Fruit fly (Drosophila melanogaster) whole organism, embryonic: ENCODE measurements around the gene Oatp33Eb.

Experiments used
- ATbp ChIP-seq: fragments of 200-800 bp; sonication (Bioruptor generic); optimal IDR thresholded peaks from 2 replicates; lab custom pipeline; 2017; ENCODE audit warnings: missing biosample characterization, mild to moderate bottlenecking, missing genetic modification characterization, missing genetic modification reagents
- Atf6 ChIP-seq: fragments of 200-800 bp; sonication (Bioruptor generic); IDR thresholded peaks from 2 replicates; pipeline ENCODE4 v1.3.6; 2022; ENCODE audit warnings: missing biosample characterization, missing genetic modification characterization
- Blimp-1 ChIP-seq: fragments of 200-800 bp; sonication (Bioruptor generic); optimal IDR thresholded peaks from 3 replicates; lab custom pipeline; 2018; ENCODE audit warnings: missing biosample characterization, missing genetic modification characterization, mild to moderate bottlenecking, moderate library complexity, missing genetic modification reagents
- BtbVII ChIP-seq: fragments of 200-800 bp; sonication (Bioruptor generic); optimal IDR thresholded peaks from 3 replicates; lab custom pipeline; 2017; ENCODE audit warnings: missing biosample characterization, mild to moderate bottlenecking, missing genetic modification characterization
- CG12236 ChIP-seq: fragments of 200-800 bp; sonication (Bioruptor generic); optimal IDR thresholded peaks from 2 replicates; lab custom pipeline; 2016; ENCODE audit warnings: missing biosample characterization, missing genetic modification characterization
- CG12299 ChIP-seq: fragments of 200-800 bp; sonication (Bioruptor generic); optimal IDR thresholded peaks from 2 replicates; lab custom pipeline; 2018; ENCODE audit warnings: missing biosample characterization, mild to moderate bottlenecking, missing genetic modification characterization
- CG13624 ChIP-seq: fragments of 200-800 bp; sonication (Bioruptor generic); optimal IDR thresholded peaks from 2 replicates; lab custom pipeline; 2016; ENCODE audit warnings: missing biosample characterization, missing genetic modification characterization
- CG13894 ChIP-seq: fragments of 200-800 bp; sonication (Bioruptor generic); optimal IDR thresholded peaks from 3 replicates; lab custom pipeline; 2018; ENCODE audit warnings: missing biosample characterization, mild to moderate bottlenecking, missing genetic modification characterization, moderate library complexity
- CG15011 ChIP-seq: fragments of 200-800 bp; sonication (Bioruptor generic); optimal IDR thresholded peaks from 3 replicates; lab custom pipeline; 2018; ENCODE audit warnings: missing biosample characterization, mild to moderate bottlenecking, missing genetic modification characterization
- CG15479 ChIP-seq: fragments of 200-800 bp; sonication (Bioruptor generic); optimal IDR thresholded peaks from 3 replicates; lab custom pipeline; 2019; ENCODE audit warnings: missing biosample characterization, mild to moderate bottlenecking, missing genetic modification characterization, moderate library complexity
- CG18476 ChIP-seq: fragments of 200-800 bp; sonication (Bioruptor generic); optimal IDR thresholded peaks from 2 replicates; lab custom pipeline; 2016; ENCODE audit warnings: missing biosample characterization, mild to moderate bottlenecking, missing genetic modification characterization
- CG18764 ChIP-seq: fragments of 200-800 bp; sonication (Bioruptor generic); optimal IDR thresholded peaks from 3 replicates; lab custom pipeline; 2016; ENCODE audit warnings: missing biosample characterization, missing genetic modification characterization
- CG2678 ChIP-seq: fragments of 200-800 bp; sonication (Bioruptor generic); optimal IDR thresholded peaks from 3 replicates; lab custom pipeline; 2019; ENCODE audit warnings: missing biosample characterization, mild to moderate bottlenecking, missing genetic modification characterization, moderate library complexity
- CG4707 ChIP-seq: fragments of 200-800 bp; sonication (Bioruptor generic); optimal IDR thresholded peaks from 2 replicates; lab custom pipeline; 2018; ENCODE audit warnings: missing biosample characterization, mild to moderate bottlenecking, missing genetic modification characterization, moderate library complexity
- CG5953 ChIP-seq: fragments of 200-800 bp; sonication (Bioruptor generic); IDR thresholded peaks from 2 replicates; pipeline ENCODE4 v1.3.6; 2022; ENCODE audit warnings: missing biosample characterization, missing genetic modification characterization
- Dad ChIP-seq: fragments of 200-800 bp; sonication (Bioruptor generic); optimal IDR thresholded peaks from 3 replicates; lab custom pipeline; 2016; ENCODE audit warnings: missing biosample characterization, missing genetic modification characterization
- Drgx ChIP-seq: fragments of 200-800 bp; sonication (Bioruptor generic); IDR thresholded peaks from 2 replicates; pipeline ENCODE4 v1.3.6; 2022; ENCODE audit warnings: missing biosample characterization, missing genetic modification characterization
- H2.0 ChIP-seq: fragments of 200-800 bp; sonication (Bioruptor generic); IDR thresholded peaks from 2 replicates; pipeline ENCODE4 v1.3.6; 2022; ENCODE audit warnings: missing biosample characterization, missing genetic modification characterization
- Max ChIP-seq: fragments of 200-800 bp; sonication (Bioruptor generic); optimal IDR thresholded peaks from 2 replicates; lab custom pipeline; 2016; ENCODE audit warnings: missing biosample characterization, mild to moderate bottlenecking, missing genetic modification characterization
- Optix ChIP-seq: fragments of 200-800 bp; sonication (Bioruptor generic); IDR thresholded peaks from 3 replicates; pipeline ENCODE4 v1.3.6; 2022; ENCODE audit warnings: missing biosample characterization, missing genetic modification characterization
- Six4 ChIP-seq: fragments of 200-800 bp; sonication (Bioruptor generic); optimal IDR thresholded peaks from 2 replicates; lab custom pipeline; 2016; ENCODE audit warnings: missing biosample characterization, missing genetic modification characterization
- cad ChIP-seq: fragments of >200 bp; optimal IDR thresholded peaks from 2 replicates; lab custom pipeline; 2017; ENCODE audit warnings: missing biosample characterization, missing genetic modification characterization
- cato ChIP-seq: fragments of 200-800 bp; sonication (Bioruptor generic); optimal IDR thresholded peaks from 2 replicates; lab custom pipeline; 2016; ENCODE audit warnings: missing biosample characterization, missing genetic modification characterization, borderline replicate concordance
- corto ChIP-seq: fragments of 200-800 bp; sonication (Bioruptor generic); optimal IDR thresholded peaks from 2 replicates; lab custom pipeline; 2016; ENCODE audit warnings: missing biosample characterization, mild to moderate bottlenecking, missing genetic modification characterization, moderate library complexity
- cwo ChIP-seq: fragments of 200-800 bp; sonication (Bioruptor generic); optimal IDR thresholded peaks from 3 replicates; lab custom pipeline; 2017; ENCODE audit warnings: missing biosample characterization, missing genetic modification characterization, mild to moderate bottlenecking, moderate library complexity, missing genetic modification reagents
- dan ChIP-seq: fragments of 200-800 bp; sonication (Bioruptor generic); IDR thresholded peaks from 2 replicates; pipeline ENCODE4 v1.3.6; 2022; ENCODE audit warnings: missing biosample characterization, missing genetic modification characterization
- exex ChIP-seq: fragments of 200-800 bp; sonication (Bioruptor generic); optimal IDR thresholded peaks from 4 replicates; lab custom pipeline; 2018; ENCODE audit warnings: missing biosample characterization, mild to moderate bottlenecking, missing genetic modification characterization, moderate library complexity
- fd3F ChIP-seq: fragments of 200-800 bp; sonication (Bioruptor generic); optimal IDR thresholded peaks from 2 replicates; lab custom pipeline; 2018; ENCODE audit warnings: missing biosample characterization, mild to moderate bottlenecking, missing genetic modification characterization, moderate library complexity
- grn ChIP-seq: fragments of 200-800 bp; sonication (Bioruptor generic); optimal IDR thresholded peaks from 3 replicates; lab custom pipeline; 2017; ENCODE audit warnings: missing biosample characterization, missing genetic modification characterization
- kah ChIP-seq: fragments of 200-800 bp; sonication (Bioruptor generic); optimal IDR thresholded peaks from 2 replicates; lab custom pipeline; 2018; ENCODE audit warnings: missing biosample characterization, mild to moderate bottlenecking, missing genetic modification characterization
- ken ChIP-seq: fragments of 200-800 bp; sonication (Bioruptor generic); IDR thresholded peaks from 3 replicates; pipeline ENCODE4 v1.3.6; 2022; ENCODE audit warnings: missing biosample characterization, missing genetic modification characterization
- nom ChIP-seq: fragments of 200-800 bp; sonication (Bioruptor generic); optimal IDR thresholded peaks from 2 replicates; lab custom pipeline; 2017; ENCODE audit warnings: missing biosample characterization, missing genetic modification characterization, mild to moderate bottlenecking, moderate library complexity, missing genetic modification reagents
- onecut ChIP-seq: fragments of 200-800 bp; sonication (Bioruptor generic); IDR thresholded peaks from 2 replicates; pipeline ENCODE4 v1.3.6; 2022; ENCODE audit warnings: missing biosample characterization, missing genetic modification characterization
- otp ChIP-seq: fragments of 200-800 bp; sonication (Bioruptor generic); IDR thresholded peaks from 3 replicates; pipeline ENCODE4, ENCODE4 v1.3.6; 2022; ENCODE audit warnings: missing biosample characterization, missing genetic modification characterization
- schlank ChIP-seq: fragments of 200-800 bp; sonication (Bioruptor generic); optimal IDR thresholded peaks from 2 replicates; lab custom pipeline; 2018; ENCODE audit warnings: missing biosample characterization, mild to moderate bottlenecking, missing genetic modification characterization
- sd ChIP-seq: fragments of 200-800 bp; sonication (Bioruptor generic); optimal IDR thresholded peaks from 3 replicates; lab custom pipeline; 2018; ENCODE audit warnings: missing biosample characterization, mild to moderate bottlenecking, missing genetic modification characterization, moderate library complexity
- sens ChIP-seq: fragments of 200-800 bp; sonication (Bioruptor generic); peaks from one replicate; lab custom pipeline; 2016; ENCODE audit warnings: missing biosample characterization, missing genetic modification characterization
- tll ChIP-seq, 2 experiments: fragments of 200-800 bp in 1 of 2; fragments of >200 bp in 1 of 2; sonication (Bioruptor generic) in 1 of 2; optimal IDR thresholded peaks; 2 replicates each; lab custom pipeline; 2017 to 2019; ENCODE audit warnings: missing biosample characterization in 2 of 2, missing genetic modification characterization in 2 of 2, mild to moderate bottlenecking in 1 of 2, moderate library complexity in 1 of 2

Oatp33Eb gene

dm6 chr2L:12475308-12475707 lies 27.0 kb downstream of the Oatp33Eb start (continued):
- TF ChIP-seq CG13894 (peak; percentile 49), ATbp (GFP tag; lab: Kevin White, UChicago) (peak; percentile 39), corto (GFP tag; lab: Kevin White, UChicago) (peak; percentile 34), CG2678 (tag; lab: Kevin White, UChicago) (peak; percentile 72), cato (GFP tag; lab: Kevin White, UChicago) (no peak), onecut (GFP tag; lab: Robert Waterston, UW) (no peak), fd3F (GFP tag; lab: Kevin White, UChicago) (peak; percentile 27), CG18764 (no peak), cwo (GFP tag; lab: Kevin White, UChicago) (peak; percentile 30), otp (GFP tag; lab: Robert Waterston, UW) (no peak), CG15011 (GFP tag; lab: Kevin White, UChicago) (peak; percentile 18), CG12236 (GFP tag; lab: Kevin White, UChicago) (peak; percentile 8), CG4707 (GFP tag; lab: Kevin White, UChicago) (peak; percentile 26), BtbVII (GFP tag; lab: Kevin White, UChicago) (peak; percentile 68), kah (GFP tag; lab: Kevin White, UChicago) (no peak), Dad (GFP tag; lab: Kevin White, UChicago) (no peak), ken (GFP tag; lab: Robert Waterston, UW) (no peak), Atf6 (peak; percentile 53; the same call in 1 of the 2 replicates), H2.0 (GFP tag; lab: Robert Waterston, UW) (no peak)

dm6 chr2L:12476115-12476514 lies 27.8 kb downstream of the Oatp33Eb start:
- peak; percentile 69 for TF ChIP-seq exex
- TF ChIP-seq grn (GFP tag; lab: Kevin White, UChicago), result peak; percentile 75
- no peak for TF ChIP-seq CG15011 (GFP tag; lab: Kevin White, UChicago)
- TF ChIP-seq, all 482 proteins: peak for 2

dm6 chr2L:12478494-12478893 lies 30.2 kb downstream of the Oatp33Eb start:
- TF ChIP-seq CG15479 (peak; percentile 22), sens (GFP tag; lab: Kevin White, UChicago) (peak; percentile 46), nom (GFP tag; lab: Kevin White, UChicago) (no peak), cad (GFP tag; lab: Kevin White, UChicago) (peak; percentile 75), Blimp-1 (GFP tag; lab: Kevin White, UChicago) (peak; percentile 20), tll (GFP tag; optimal IDR thresholded peaks at IDR 0.05; lab: Kevin White, UChicago) (peak in 1 of 2 experiments; percentile 91)

- TF ChIP-seq CG12299 (tag; lab: Kevin White, UChicago), result no peak
- peak; percentile 48 for TF ChIP-seq sd (tag; lab: Kevin White, UChicago)
- TF ChIP-seq H2.0 (GFP tag; lab: Robert Waterston, UW), result no peak
Observed at dm6 chr2L:12479994-12480393, 31.7 kb downstream of the Oatp33Eb start.

dm6 chr2L:12480846-12481245 lies 32.6 kb downstream of the Oatp33Eb start:
- peak; percentile 31; the same call in 1 of the 2 replicates for TF ChIP-seq Drgx (GFP tag; lab: Robert Waterston, UW)
- TF ChIP-seq Optix (GFP tag; lab: Robert Waterston, UW), result 0 out of 3 replicates have a peak, but pooled peaks have one; percentile 30
- no peak for TF ChIP-seq nom (GFP tag; lab: Kevin White, UChicago)
- no peak for TF ChIP-seq Six4 (GFP tag; lab: Kevin White, UChicago)
- TF ChIP-seq CG5953 (GFP tag; lab: Robert Waterston, UW), result no peak
- TF ChIP-seq CG13624 (GFP tag; lab: Kevin White, UChicago), result no peak
- no peak for TF ChIP-seq Max (GFP tag; lab: Kevin White, UChicago)
- no peak for TF ChIP-seq CG18476
- TF ChIP-seq schlank (tag; lab: Kevin White, UChicago), result no peak
- TF ChIP-seq dan (GFP tag; lab: Robert Waterston, UW), result no peak
